Worm (Caenorhabditis elegans): ENCODE results near the gene ZK1248.15.
A peak's percentile ranks its signal among the peaks of the same experiment; 100 is the strongest.

Gene ZK1248.15

ce11 chrII:5835146-5835545 is 3.2 kb downstream of the ZK1248.15 start:
- TF ChIP-seq dmd-8 (GFP tag; IDR thresholded peaks at IDR 0.05), result no peak
- no peak for TF ChIP-seq R02D3.7 (tag; optimal IDR thresholded peaks at IDR 0.05)
- TF ChIP-seq hif-1 (tag; optimal IDR thresholded peaks at IDR 0.05), result no peak
- no peak for TF ChIP-seq tag-97 (GFP tag; IDR thresholded peaks at IDR 0.05)
- TF ChIP-seq lin-38 (GFP tag; IDR thresholded peaks at IDR 0.05), result no peak
- TF ChIP-seq F44E2.7 (GFP tag; IDR thresholded peaks at IDR 0.05), result no peak
- TF ChIP-seq nhr-28 (tag; optimal IDR thresholded peaks at IDR 0.05), result no peak
- peak; percentile 93 for TF ChIP-seq aha-1 (tag)
- no peak for TF ChIP-seq mep-1 (tag; optimal IDR thresholded peaks at IDR 0.05)

ce11 chrII:5833136-5833535 is 5.2 kb downstream of the ZK1248.15 start, which contains the start of gene gtap-1:
gtap-1 (minus strand) TSS chrII:5833236.
- TF ChIP-seq Y5F2A.4 (GFP tag; optimal IDR thresholded peaks at IDR 0.05), result no peak

- peak; percentile 79 for TF ChIP-seq set-16 (GFP tag; IDR thresholded peaks at IDR 0.05)
- TF ChIP-seq dmd-8 (GFP tag; IDR thresholded peaks at IDR 0.05), result no peak
Observed at ce11 chrII:5831373-5831772, 7.0 kb downstream of the ZK1248.15 start.

- TF ChIP-seq dmd-9 (GFP tag; IDR thresholded peaks at IDR 0.05), result no peak
- TF ChIP-seq nhr-48 (tag; optimal IDR thresholded peaks at IDR 0.05), result no peak
- no peak for TF ChIP-seq snpc-4 (tag; optimal IDR thresholded peaks at IDR 0.05)
- no peak for TF ChIP-seq daf-16 (GFP tag; optimal IDR thresholded peaks at IDR 0.05)
- TF ChIP-seq daf-16 (tag; optimal IDR thresholded peaks at IDR 0.05), result peak; percentile 60
- TF ChIP-seq saeg-2 (GFP tag; IDR thresholded peaks at IDR 0.05), result no peak
- TF ChIP-seq mxl-2 (GFP tag; conservative IDR thresholded peaks at IDR 0.05), result no peak
- no peak for TF ChIP-seq ctbp-1 (GFP tag; IDR thresholded peaks at IDR 0.05)
- TF ChIP-seq aha-1 (tag), result no peak
- TF ChIP-seq F37D6.2 (tag; optimal IDR thresholded peaks at IDR 0.05), result no peak
- TF ChIP-seq hlh-11 (tag; optimal IDR thresholded peaks at IDR 0.05), result peak; percentile 42
- TF ChIP-seq hif-1 (tag; optimal IDR thresholded peaks at IDR 0.05), result no peak
- no peak for TF ChIP-seq lir-3 (tag; optimal IDR thresholded peaks at IDR 0.05)
- TF ChIP-seq unc-130 (GFP tag; optimal IDR thresholded peaks at IDR 0.05), result no peak
- no peak for TF ChIP-seq Y105C5A.15 (GFP tag; IDR thresholded peaks at IDR 0.05)
- no peak for TF ChIP-seq lin-1 (GFP tag; IDR thresholded peaks at IDR 0.05)
- TF ChIP-seq dve-1 (tag; optimal IDR thresholded peaks at IDR 0.05; ENCODE audit: insufficient read depth), result peak; percentile 56
- TF ChIP-seq ztf-11 (tag; optimal IDR thresholded peaks at IDR 0.05), result no peak
- TF ChIP-seq ZK337.2 (GFP tag; IDR thresholded peaks at IDR 0.05), result no peak
- TF ChIP-seq unc-62 (GFP tag; optimal IDR thresholded peaks at IDR 0.05 in 1 of 2), result peak in 1 of 2 experiments; percentile 2
- no peak for TF ChIP-seq unc-62 (tag; optimal IDR thresholded peaks at IDR 0.05)
- no peak for TF ChIP-seq nhr-42 (GFP tag; IDR thresholded peaks at IDR 0.05)
- no peak for TF ChIP-seq lin-38 (GFP tag; IDR thresholded peaks at IDR 0.05)
- TF ChIP-seq set-16 (GFP tag; IDR thresholded peaks at IDR 0.05), result no peak
- TF ChIP-seq fos-1 (tag; optimal IDR thresholded peaks at IDR 0.05), result no peak
- TF ChIP-seq dmd-6 (GFP tag; IDR thresholded peaks at IDR 0.05), result peak; percentile 75
Observed at ce11 chrII:5829940-5830424, 8.4 kb downstream of the ZK1248.15 start, which contains the start of gene col-74. col-74 (plus strand) TSS chrII:5830374.

ce11 chrII:5828486-5828885 is 9.9 kb downstream of the ZK1248.15 start, which contains the start of gene ZK1248.11:
ZK1248.11 (minus strand) TSS chrII:5828586.
- no peak for TF ChIP-seq skn-1 (tag; optimal IDR thresholded peaks at IDR 0.05)
- no peak for TF ChIP-seq sdz-12 (GFP tag; optimal IDR thresholded peaks at IDR 0.05)
- TF ChIP-seq nhr-6 (tag; optimal IDR thresholded peaks at IDR 0.05), result no peak
- no peak for TF ChIP-seq jun-1 (tag; optimal IDR thresholded peaks at IDR 0.05)
- TF ChIP-seq egl-27 (tag; optimal IDR thresholded peaks at IDR 0.05), result no peak
- no peak for TF ChIP-seq lim-7 (GFP tag; IDR thresholded peaks at IDR 0.05)
- TF ChIP-seq daf-16 (GFP tag; optimal IDR thresholded peaks at IDR 0.05), result no peak
- no peak for TF ChIP-seq daf-16 (tag; optimal IDR thresholded peaks at IDR 0.05)
- TF ChIP-seq unc-62 (GFP tag; optimal IDR thresholded peaks at IDR 0.05 in 1 of 2), result no peak
- no peak for TF ChIP-seq unc-62 (tag; optimal IDR thresholded peaks at IDR 0.05)
- no peak for TF ChIP-seq F26F4.8 (GFP tag; conservative IDR thresholded peaks at IDR 0.05)
- TF ChIP-seq ceh-32 (tag; optimal IDR thresholded peaks at IDR 0.05; ENCODE audit: poor library complexity), result no peak
- TF ChIP-seq nhr-11 (tag; optimal IDR thresholded peaks at IDR 0.05), result no peak
- TF ChIP-seq gei-8 (GFP tag; optimal IDR thresholded peaks at IDR 0.05), result no peak

Measured in whole organism, L4 larva.